Fruit fly (Drosophila melanogaster) whole organism, embryonic: ENCODE results near the gene Ror.
A peak's percentile ranks its signal among the peaks of the same experiment; 100 is the strongest.

Source experiments
- Atf-2 ChIP-seq: fragments of 200-800 bp; sonication (Bioruptor generic); optimal IDR thresholded peaks from 2 replicates; lab custom pipeline; 2016; ENCODE audit warnings: missing biosample characterization, missing genetic modification characterization
- B-H2 ChIP-seq: fragments of 200-800 bp; sonication (Bioruptor generic); optimal IDR thresholded peaks from 2 replicates; lab custom pipeline; 2018; ENCODE audit warnings: missing biosample characterization, mild to moderate bottlenecking, missing genetic modification characterization
- CG10267 ChIP-seq: fragments of 200-800 bp; sonication (Bioruptor generic); optimal IDR thresholded peaks from 2 replicates; lab custom pipeline; 2018; ENCODE audit warnings: missing biosample characterization, mild to moderate bottlenecking, missing genetic modification characterization, moderate library complexity
- CG10654 ChIP-seq: fragments of 200-800 bp; sonication (Bioruptor generic); optimal IDR thresholded peaks from 2 replicates; lab custom pipeline; 2016; ENCODE audit warnings: missing biosample characterization, missing genetic modification characterization
- CG12659 ChIP-seq: fragments of 200-800 bp; sonication (Bioruptor generic); optimal IDR thresholded peaks from 3 replicates; lab custom pipeline; 2017; ENCODE audit warnings: mild to moderate bottlenecking, missing biosample characterization, missing genetic modification reagents, missing genetic modification characterization
- CG13296 ChIP-seq: fragments of 200-800 bp; sonication (Bioruptor generic); optimal IDR thresholded peaks from 3 replicates; lab custom pipeline; 2018; ENCODE audit warnings: missing biosample characterization, mild to moderate bottlenecking, missing genetic modification characterization
- CG13894 ChIP-seq: fragments of 200-800 bp; sonication (Bioruptor generic); optimal IDR thresholded peaks from 3 replicates; lab custom pipeline; 2018; ENCODE audit warnings: missing biosample characterization, mild to moderate bottlenecking, missing genetic modification characterization, moderate library complexity
- CG14441 ChIP-seq: fragments of 200-800 bp; sonication (Bioruptor generic); IDR thresholded peaks from 2 replicates; pipeline ENCODE4 v1.3.6; 2022; ENCODE audit warnings: missing biosample characterization, missing genetic modification characterization
- CG15601 ChIP-seq: fragments of 200-800 bp; sonication (Bioruptor generic); optimal IDR thresholded peaks from 3 replicates; lab custom pipeline; 2019; ENCODE audit warnings: missing biosample characterization, mild to moderate bottlenecking, missing genetic modification characterization, moderate library complexity
- CG1603 ChIP-seq: fragments of 200-800 bp; sonication (Bioruptor generic); optimal IDR thresholded peaks from 2 replicates; lab custom pipeline; 2019; ENCODE audit warnings: missing biosample characterization, mild to moderate bottlenecking, missing genetic modification characterization, moderate library complexity
- CG18619 ChIP-seq: fragments of 200-800 bp; sonication (Bioruptor generic); optimal IDR thresholded peaks from 3 replicates; lab custom pipeline; 2017; ENCODE audit warnings: missing biosample characterization, mild to moderate bottlenecking, missing genetic modification characterization
- CG18764 ChIP-seq: fragments of 200-800 bp; sonication (Bioruptor generic); optimal IDR thresholded peaks from 3 replicates; lab custom pipeline; 2016; ENCODE audit warnings: missing biosample characterization, missing genetic modification characterization
- CG30403 ChIP-seq: fragments of 200-800 bp; sonication (Bioruptor generic); optimal IDR thresholded peaks from 3 replicates; lab custom pipeline; 2016; ENCODE audit warnings: missing biosample characterization, missing genetic modification characterization
- CG32772 ChIP-seq: fragments of 200-800 bp; sonication (Bioruptor generic); IDR thresholded peaks from 2 replicates; pipeline ENCODE4 v1.3.6; 2022; ENCODE audit warnings: missing biosample characterization, missing genetic modification characterization
- CG3838 ChIP-seq: fragments of 200-800 bp; sonication (Bioruptor generic); optimal IDR thresholded peaks from 3 replicates; lab custom pipeline; 2016; ENCODE audit warnings: missing biosample characterization, missing genetic modification characterization
- CG3995 ChIP-seq: fragments of 200-800 bp; sonication (Bioruptor generic); optimal IDR thresholded peaks from 3 replicates; lab custom pipeline; 2016; ENCODE audit warnings: missing biosample characterization, missing genetic modification characterization
- CG4617 ChIP-seq: fragments of 200-800 bp; sonication (Bioruptor generic); optimal IDR thresholded peaks from 3 replicates; lab custom pipeline; 2016; ENCODE audit warnings: missing biosample characterization, missing genetic modification characterization, borderline replicate concordance
- CG5245 ChIP-seq: fragments of 200-800 bp; sonication (Bioruptor generic); optimal IDR thresholded peaks from 3 replicates; lab custom pipeline; 2016; ENCODE audit warnings: missing biosample characterization, missing genetic modification characterization
- CG8290 ChIP-seq, 3 experiments: fragments of 200-800 bp; sonication (Bioruptor generic); optimal IDR thresholded peaks; 2 replicates each; lab custom pipeline; 2016 to 2019; ENCODE audit warnings: missing biosample characterization in 3 of 3, missing genetic modification characterization in 3 of 3, mild to moderate bottlenecking in 2 of 3, moderate library complexity in 1 of 3
- CG9876 ChIP-seq: fragments of 200-800 bp; sonication (Bioruptor generic); optimal IDR thresholded peaks from 2 replicates; lab custom pipeline; 2016; ENCODE audit warnings: missing biosample characterization, missing genetic modification characterization
- D19B ChIP-seq: fragments of 200-800 bp; sonication (Bioruptor generic); optimal IDR thresholded peaks from 2 replicates; lab custom pipeline; 2017; ENCODE audit warnings: missing biosample characterization, mild to moderate bottlenecking, missing genetic modification characterization
- Dbx ChIP-seq: fragments of 200-800 bp; sonication (Bioruptor generic); IDR thresholded peaks from 3 replicates; pipeline ENCODE4 v1.3.6; 2022; ENCODE audit warnings: missing biosample characterization, missing genetic modification characterization
- Drgx ChIP-seq: fragments of 200-800 bp; sonication (Bioruptor generic); IDR thresholded peaks from 2 replicates; pipeline ENCODE4 v1.3.6; 2022; ENCODE audit warnings: missing biosample characterization, missing genetic modification characterization
- Hand ChIP-seq: fragments of 200-800 bp; sonication (Bioruptor generic); optimal IDR thresholded peaks from 2 replicates; lab custom pipeline; 2017; ENCODE audit warnings: mild to moderate bottlenecking, missing biosample characterization, missing genetic modification reagents, missing genetic modification characterization
- Hmx ChIP-seq: fragments of 200-800 bp; sonication (Bioruptor generic); optimal IDR thresholded peaks from 2 replicates; lab custom pipeline; 2016; ENCODE audit warnings: missing biosample characterization, missing genetic modification characterization
- Hsf ChIP-seq: fragments of 200-800 bp; sonication (Bioruptor generic); optimal IDR thresholded peaks from 3 replicates; lab custom pipeline; 2016; ENCODE audit warnings: missing biosample characterization, missing genetic modification characterization
- MESR4 ChIP-seq: fragments of 200-800 bp; sonication (Bioruptor generic); optimal IDR thresholded peaks from 2 replicates; lab custom pipeline; 2018; ENCODE audit warnings: missing biosample characterization, mild to moderate bottlenecking, missing genetic modification characterization, moderate library complexity
- Meics ChIP-seq: fragments of 200-800 bp; sonication (Bioruptor generic); optimal IDR thresholded peaks from 2 replicates; lab custom pipeline; 2017; ENCODE audit warnings: missing biosample characterization, mild to moderate bottlenecking, missing genetic modification characterization
- NC2α ChIP-seq: fragments of 200-800 bp; sonication (Bioruptor generic); optimal IDR thresholded peaks from 2 replicates; lab custom pipeline; 2016; ENCODE audit warnings: missing biosample characterization, missing genetic modification characterization
- NFAT ChIP-seq: fragments of 200-800 bp; sonication (Bioruptor generic); IDR thresholded peaks from 2 replicates; pipeline ENCODE4 v1.3.6; 2022; ENCODE audit warnings: missing biosample characterization, missing genetic modification characterization
- Nf-YC ChIP-seq: fragments of 200-800 bp; optimal IDR thresholded peaks from 3 replicates; lab custom pipeline; 2019; ENCODE audit warnings: missing biosample characterization, mild to moderate bottlenecking, missing genetic modification characterization, moderate library complexity
- NfI ChIP-seq: fragments of 200-800 bp; sonication (Bioruptor generic); optimal IDR thresholded peaks from 3 replicates; lab custom pipeline; 2018; ENCODE audit warnings: missing biosample characterization, mild to moderate bottlenecking, missing genetic modification characterization, moderate library complexity
- Optix ChIP-seq: fragments of 200-800 bp; sonication (Bioruptor generic); IDR thresholded peaks from 3 replicates; pipeline ENCODE4 v1.3.6; 2022; ENCODE audit warnings: missing biosample characterization, missing genetic modification characterization
- Sry-δ ChIP-seq: fragments of 200-800 bp; sonication (Bioruptor generic); optimal IDR thresholded peaks from 2 replicates; lab custom pipeline; 2016; ENCODE audit warnings: missing biosample characterization, missing genetic modification characterization
- ab ChIP-seq: fragments of 200-800 bp; sonication (Bioruptor generic); optimal IDR thresholded peaks from 2 replicates; lab custom pipeline; 2016; ENCODE audit warnings: missing biosample characterization, missing genetic modification characterization
- crol ChIP-seq: fragments of 200-800 bp; sonication (Bioruptor generic); IDR thresholded peaks from 2 replicates; pipeline ENCODE4 v1.3.6; 2022; ENCODE audit warnings: missing biosample characterization, missing genetic modification characterization
- dimm ChIP-seq: fragments of 200-800 bp; sonication (Bioruptor generic); IDR thresholded peaks from 2 replicates; pipeline ENCODE4 v1.3.6; 2022; ENCODE audit warnings: missing biosample characterization, missing genetic modification characterization
- ems ChIP-seq: fragments of 200-800 bp; sonication (Bioruptor generic); optimal IDR thresholded peaks from 3 replicates; lab custom pipeline; 2016; ENCODE audit warnings: missing biosample characterization, missing genetic modification characterization
- gce ChIP-seq: fragments of 200-800 bp; sonication (Bioruptor generic); IDR thresholded peaks from 3 replicates; pipeline ENCODE4 v1.3.6; 2022; ENCODE audit warnings: missing biosample characterization, missing genetic modification characterization
- gfzf ChIP-seq: fragments of 200-800 bp; sonication (Bioruptor generic); optimal IDR thresholded peaks from 2 replicates; lab custom pipeline; 2016; ENCODE audit warnings: missing biosample characterization, mild to moderate bottlenecking, missing genetic modification characterization, moderate library complexity
- grn ChIP-seq: fragments of 200-800 bp; sonication (Bioruptor generic); optimal IDR thresholded peaks from 3 replicates; lab custom pipeline; 2017; ENCODE audit warnings: missing biosample characterization, missing genetic modification characterization
- gt ChIP-seq: fragments of 200-800 bp; sonication (Bioruptor generic); IDR thresholded peaks from 2 replicates; pipeline ENCODE4 v1.3.6; 2022; ENCODE audit warnings: missing biosample characterization, missing genetic modification characterization
- inv ChIP-seq: fragments of 200-800 bp; sonication (Bioruptor generic); IDR thresholded peaks from 2 replicates; pipeline ENCODE4 v1.3.6; 2022; ENCODE audit warnings: missing biosample characterization, missing genetic modification characterization; ENCODE audit not compliant: partially characterized antibody
- ken ChIP-seq: fragments of 200-800 bp; sonication (Bioruptor generic); IDR thresholded peaks from 3 replicates; pipeline ENCODE4 v1.3.6; 2022; ENCODE audit warnings: missing biosample characterization, missing genetic modification characterization
- onecut ChIP-seq: fragments of 200-800 bp; sonication (Bioruptor generic); IDR thresholded peaks from 2 replicates; pipeline ENCODE4 v1.3.6; 2022; ENCODE audit warnings: missing biosample characterization, missing genetic modification characterization
- peb ChIP-seq: fragments of 200-800 bp; sonication (Bioruptor generic); IDR thresholded peaks from 2 replicates; pipeline ENCODE4 v1.3.6; 2022; ENCODE audit warnings: missing biosample characterization, missing genetic modification characterization
- phol ChIP-seq: fragments of 200-800 bp; sonication (Bioruptor generic); optimal IDR thresholded peaks from 3 replicates; lab custom pipeline; 2018; ENCODE audit warnings: missing biosample characterization, mild to moderate bottlenecking, missing genetic modification characterization, moderate library complexity
- psq ChIP-seq: fragments of 200-800 bp; sonication (Bioruptor generic); optimal IDR thresholded peaks from 2 replicates; lab custom pipeline; 2017; ENCODE audit warnings: missing biosample characterization, missing genetic modification characterization
- run ChIP-seq: fragments of 200-800 bp; sonication (Bioruptor generic); optimal IDR thresholded peaks from 3 replicates; lab custom pipeline; 2018; ENCODE audit warnings: missing biosample characterization, mild to moderate bottlenecking, missing genetic modification characterization
- sens ChIP-seq: fragments of 200-800 bp; sonication (Bioruptor generic); peaks from one replicate; lab custom pipeline; 2016; ENCODE audit warnings: missing biosample characterization, missing genetic modification characterization
- zen2 ChIP-seq: fragments of 200-800 bp; sonication (Bioruptor generic); IDR thresholded peaks from 3 replicates; pipeline ENCODE4 v1.3.6; 2022; ENCODE audit warnings: missing biosample characterization, missing genetic modification characterization; ENCODE audit not compliant: partially characterized antibody
- zfh2 ChIP-seq: fragments of 200-800 bp; sonication (Bioruptor generic); optimal IDR thresholded peaks from 2 replicates; lab custom pipeline; 2016; ENCODE audit warnings: missing biosample characterization, missing genetic modification characterization

The Ror gene

DNA sequence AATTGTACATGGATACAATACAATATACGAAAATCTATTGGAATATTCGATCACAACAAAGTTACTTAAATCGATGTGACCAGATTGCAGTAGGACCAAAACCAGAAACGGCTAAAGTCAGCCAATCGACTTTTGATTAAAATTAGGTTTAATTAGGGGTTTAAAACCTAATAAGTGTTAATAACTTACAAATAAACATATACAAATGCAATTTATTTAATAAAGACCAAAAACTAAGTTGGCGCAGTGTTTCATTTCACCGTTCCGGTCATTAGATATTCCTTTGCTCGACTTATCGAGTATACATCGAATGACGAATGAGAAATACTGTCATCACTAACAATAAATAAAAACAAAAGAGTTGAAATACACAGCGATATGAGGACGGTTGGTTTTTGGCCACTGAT is 1.2 kb upstream of the Ror start, which contains the start of the genes bsk and CG31717 (continued):
- TF ChIP-seq gfzf (GFP tag; lab: Kevin White, UChicago) (peak; percentile 78), CG10267 (peak; percentile 45), NfI (GFP tag; lab: Kevin White, UChicago) (no peak), zfh2 (no peak), dimm (no peak), gce (GFP tag; lab: Robert Waterston, UW) (no peak), crol (no peak), onecut (GFP tag; lab: Robert Waterston, UW) (peak; percentile 31; the same call in 1 of the 2 replicates), CG10654 (GFP tag; lab: Kevin White, UChicago) (no peak), CG30403 (no peak), CG32772 (no peak), Nf-YC (no peak), ken (no peak), zen2 (GFP tag; lab: Robert Waterston, UW) (no peak; the same call in 2 of the 3 replicates), CG13296 (no peak), CG8290 (GFP tag; optimal IDR thresholded peaks at IDR 0.05; lab: Kevin White, UChicago) (peak; percentile 55), CG8290 (tag; optimal IDR thresholded peaks at IDR 0.05; lab: Kevin White, UChicago) (no peak), CG13894 (tag; lab: Kevin White, UChicago) (no peak), gt (GFP tag; lab: Robert Waterston, UW) (no peak), NFAT (GFP tag; lab: Robert Waterston, UW) (no peak), Hmx (GFP tag; lab: Kevin White, UChicago) (peak; percentile 19), CG3995 (GFP tag; lab: Kevin White, UChicago) (peak; percentile 62), Meics (GFP tag; lab: Kevin White, UChicago) (no peak), CG15601 (no peak), CG1603 (peak; percentile 93), Drgx (GFP tag; lab: Robert Waterston, UW) (no peak), CG18764 (no peak), run (tag; lab: Kevin White, UChicago) (no peak), phol (tag; lab: Kevin White, UChicago) (peak; percentile 46), peb (GFP tag; lab: Robert Waterston, UW) (no peak), ems (GFP tag; lab: Kevin White, UChicago) (no peak), ab (GFP tag; lab: Kevin White, UChicago) (no peak), CG9876 (GFP tag; lab: Kevin White, UChicago) (no peak), Hand (GFP tag; lab: Kevin White, UChicago) (no peak), MESR4 (GFP tag; lab: Kevin White, UChicago) (peak; percentile 35), Sry-δ (peak; percentile 87), Hsf (GFP tag; lab: Kevin White, UChicago) (no peak), Atf-2 (GFP tag; lab: Kevin White, UChicago) (no peak), CG14441 (GFP tag; lab: Robert Waterston, UW) (no peak), CG5245 (GFP tag; lab: Kevin White, UChicago) (no peak), B-H2 (GFP tag; lab: Kevin White, UChicago) (peak; percentile 5), CG18619 (no peak), CG12659 (GFP tag; lab: Kevin White, UChicago) (peak; percentile 72), CG3838 (no peak), Optix (no peak), sens (GFP tag; lab: Kevin White, UChicago) (peak; percentile 68), NC2α (no peak), psq (no peak), inv (GFP tag; lab: Robert Waterston, UW) (no peak), D19B (GFP tag; lab: Kevin White, UChicago) (no peak), CG4617 (GFP tag; lab: Kevin White, UChicago) (peak; percentile 76), grn (GFP tag; lab: Kevin White, UChicago) (no peak), Dbx (GFP tag; lab: Robert Waterston, UW) (no peak)
